Fruit fly (Drosophila melanogaster): ENCODE data around the gene CG2278.
A peak's percentile ranks its signal among the peaks of the same experiment; 100 is the strongest.

The CG2278 gene

dm6 chrX:8145501-8146157 is 24.4 kb downstream of the CG2278 start, which contains the start of the genes alpha-PheRS and CG2129:
Gene alpha-PheRS, minus strand, starts transcription at chrX:8145602.
Gene CG2129, plus strand, starts transcription at chrX:8145839.
- TF ChIP-seq fd59A (GFP tag; optimal IDR thresholded peaks at IDR 0.05) (no peak), CG6808 (GFP tag; optimal IDR thresholded peaks at IDR 0.05) (no peak), CG34406 (GFP tag; optimal IDR thresholded peaks at IDR 0.05) (no peak), esn (GFP tag; optimal IDR thresholded peaks at IDR 0.05) (peak; percentile 39), spab (GFP tag; optimal IDR thresholded peaks at IDR 0.05) (no peak), CG9139 (GFP tag; optimal IDR thresholded peaks at IDR 0.05) (no peak), CG10669 (GFP tag; optimal IDR thresholded peaks at IDR 0.05) (no peak), topi (GFP tag; optimal IDR thresholded peaks at IDR 0.05) (peak; percentile 46), CG16779 (tag; optimal IDR thresholded peaks at IDR 0.05) (no peak), Eip78C (GFP tag) (peak; percentile 74), CG11902 (GFP tag; optimal IDR thresholded peaks at IDR 0.05) (no peak), CG3032 (tag; optimal IDR thresholded peaks at IDR 0.05) (peak; percentile 39), net (GFP tag; optimal IDR thresholded peaks at IDR 0.05) (no peak), CG1621 (tag; optimal IDR thresholded peaks at IDR 0.05) (no peak), CG3919 (GFP tag; optimal IDR thresholded peaks at IDR 0.05) (no peak), dac (GFP tag; optimal IDR thresholded peaks at IDR 0.05) (no peak), acj6 (GFP tag; optimal IDR thresholded peaks at IDR 0.05) (peak; percentile 10), Lpt (GFP tag; optimal IDR thresholded peaks at IDR 0.05) (no peak), CG10631 (GFP tag; optimal IDR thresholded peaks at IDR 0.05) (no peak), cyc (GFP tag; optimal IDR thresholded peaks at IDR 0.05) (peak; percentile 13), Hr39 (GFP tag; optimal IDR thresholded peaks at IDR 0.05) (no peak), lz (GFP tag; optimal IDR thresholded peaks at IDR 0.05) (peak; percentile 15), CG6163 (GFP tag; IDR thresholded peaks at IDR 0.05) (no peak), CG6854 (GFP tag; optimal IDR thresholded peaks at IDR 0.05) (no peak), CG4318 (GFP tag; optimal IDR thresholded peaks at IDR 0.05) (no peak), Eip93F (GFP tag; optimal IDR thresholded peaks at IDR 0.05) (no peak), CG6792 (GFP tag; optimal IDR thresholded peaks at IDR 0.05) (no peak), Eip75B (GFP tag; optimal IDR thresholded peaks at IDR 0.05) (no peak), Sox14 (GFP tag; optimal IDR thresholded peaks at IDR 0.05) (peak; percentile 22)

- TF ChIP-seq vri (GFP tag; optimal IDR thresholded peaks at IDR 0.05) = no peak
- peak; percentile 24 for TF ChIP-seq Hr38 (GFP tag; optimal IDR thresholded peaks at IDR 0.05)
- peak; percentile 97 for TF ChIP-seq CG15336 (GFP tag; IDR thresholded peaks at IDR 0.05)
- peak; percentile 81 for TF ChIP-seq CG8319 (GFP tag; optimal IDR thresholded peaks at IDR 0.05)
- peak; percentile 90 for TF ChIP-seq CG8632 (GFP tag; optimal IDR thresholded peaks at IDR 0.05)
- TF ChIP-seq CG7368 (GFP tag; optimal IDR thresholded peaks at IDR 0.05) = peak; percentile 92
- TF ChIP-seq Lpt (GFP tag; optimal IDR thresholded peaks at IDR 0.05) = peak; percentile 86
- peak; percentile 89 for TF ChIP-seq CG6792 (GFP tag; optimal IDR thresholded peaks at IDR 0.05)
- peak; percentile 90 for TF ChIP-seq eg (GFP tag; IDR thresholded peaks at IDR 0.05)
- TF ChIP-seq CG6276 (GFP tag; optimal IDR thresholded peaks at IDR 0.05) = peak; percentile 92
- peak; percentile 90 for TF ChIP-seq CG10631 (GFP tag; optimal IDR thresholded peaks at IDR 0.05)
- peak; percentile 77 to 80 for TF ChIP-seq salr (GFP tag; optimal IDR thresholded peaks at IDR 0.05)
- TF ChIP-seq net (GFP tag; optimal IDR thresholded peaks at IDR 0.05) = peak; percentile 93
- peak; percentile 96 for TF ChIP-seq Sox14 (GFP tag; optimal IDR thresholded peaks at IDR 0.05)
- TF ChIP-seq fkh (GFP tag; optimal IDR thresholded peaks at IDR 0.05) = peak; percentile 66
- peak; percentile 95 for TF ChIP-seq Sox102F (GFP tag; optimal IDR thresholded peaks at IDR 0.05)
- TF ChIP-seq OdsH (GFP tag; optimal IDR thresholded peaks at IDR 0.05) = peak; percentile 90
- TF ChIP-seq achi (GFP tag; optimal IDR thresholded peaks at IDR 0.05) = peak; percentile 98
- peak; percentile 96 for TF ChIP-seq Eip78C (GFP tag)
- no peak for TF ChIP-seq CG4318 (GFP tag; optimal IDR thresholded peaks at IDR 0.05)
- TF ChIP-seq acj6 (GFP tag; optimal IDR thresholded peaks at IDR 0.05) = peak; percentile 91
- TF ChIP-seq spab (GFP tag; optimal IDR thresholded peaks at IDR 0.05) = no peak
- peak; percentile 94 for TF ChIP-seq pdm3 (GFP tag; optimal IDR thresholded peaks at IDR 0.05)
- TF ChIP-seq CG31627 (GFP tag; optimal IDR thresholded peaks at IDR 0.05) = peak; percentile 94
- peak; percentile 94 for TF ChIP-seq lz (GFP tag; optimal IDR thresholded peaks at IDR 0.05)
- peak; percentile 93 for TF ChIP-seq Hr39 (GFP tag; optimal IDR thresholded peaks at IDR 0.05)
- TF ChIP-seq Eip75B (GFP tag; optimal IDR thresholded peaks at IDR 0.05) = peak; percentile 94
- peak; percentile 93 for TF ChIP-seq CG6163 (GFP tag; IDR thresholded peaks at IDR 0.05)
- TF ChIP-seq cyc (GFP tag; optimal IDR thresholded peaks at IDR 0.05) = peak; percentile 92
- peak; percentile 85 for TF ChIP-seq CG6808 (GFP tag; optimal IDR thresholded peaks at IDR 0.05)
- TF ChIP-seq Gug (GFP tag; IDR thresholded peaks at IDR 0.05) = peak; percentile 81
- no peak for TF ChIP-seq CG16779 (tag; optimal IDR thresholded peaks at IDR 0.05)
- peak; percentile 87 for TF ChIP-seq CG3032 (tag; optimal IDR thresholded peaks at IDR 0.05)
- peak; percentile 90 for TF ChIP-seq Eip93F (GFP tag; optimal IDR thresholded peaks at IDR 0.05)
- TF ChIP-seq Ets96B (tag; optimal IDR thresholded peaks at IDR 0.05) = peak; percentile 90
- TF ChIP-seq topi (GFP tag; optimal IDR thresholded peaks at IDR 0.05) = peak; percentile 94
- peak; percentile 77 for TF ChIP-seq CG11762 (GFP tag; optimal IDR thresholded peaks at IDR 0.05; ENCODE audit: insufficient read depth)
Measured at dm6 chrX:8143537-8143936, 26.5 kb downstream of the CG2278 start, which contains the start of gene CG17982. Gene CG17982, minus strand, starts transcription at chrX:8143835.
